Fruit fly (Drosophila melanogaster): ENCODE data around the gene CtsL4.
A peak's percentile ranks its signal among the peaks of the same experiment; 100 is the strongest.

Gene CtsL4

dm6 chr2L:10381890-10382450 lies 25.6 kb upstream of the CtsL4 start, which contains the start of gene CG5096 (continued):
- TF ChIP-seq slbo (GFP tag; IDR thresholded peaks at IDR 0.05), result peak; percentile 91
- TF ChIP-seq CG14441 (GFP tag; IDR thresholded peaks at IDR 0.05), result peak; percentile 92
- TF ChIP-seq psq (GFP tag; optimal IDR thresholded peaks at IDR 0.05), result peak; percentile 49
- TF ChIP-seq CG10431 (GFP tag; optimal IDR thresholded peaks at IDR 0.05), result no peak
- TF ChIP-seq ind (GFP tag; optimal IDR thresholded peaks at IDR 0.05), result peak; percentile 85
- no peak for TF ChIP-seq dan (GFP tag; IDR thresholded peaks at IDR 0.05)
- TF ChIP-seq D19B (GFP tag; optimal IDR thresholded peaks at IDR 0.05), result peak; percentile 81
- TF ChIP-seq E2f1 (GFP tag; IDR thresholded peaks at IDR 0.05), result peak; percentile 88
- peak; percentile 64 for TF ChIP-seq CG4707 (GFP tag; optimal IDR thresholded peaks at IDR 0.05)
- peak; percentile 46 for TF ChIP-seq CG30020 (tag; optimal IDR thresholded peaks at IDR 0.05)
- peak; percentile 89 for TF ChIP-seq CG6854 (GFP tag; optimal IDR thresholded peaks at IDR 0.05)
- TF ChIP-seq dmrt11E (tag; optimal IDR thresholded peaks at IDR 0.05), result peak; percentile 49
- peak; percentile 91; the same call in 1 of the 2 replicates for TF ChIP-seq ranshi (GFP tag; IDR thresholded peaks at IDR 0.05)
- TF ChIP-seq CG13775 (GFP tag; optimal IDR thresholded peaks at IDR 0.05), result peak; percentile 70
- no peak for TF ChIP-seq inv (GFP tag; IDR thresholded peaks at IDR 0.05; ENCODE audit: partially characterized antibody)
- TF ChIP-seq unpg (GFP tag; optimal IDR thresholded peaks at IDR 0.05), result peak; percentile 92
- no peak for TF ChIP-seq Dfd (GFP tag; optimal IDR thresholded peaks at IDR 0.05)
- peak; percentile 40 for TF ChIP-seq bigmax (GFP tag; optimal IDR thresholded peaks at IDR 0.05)
- TF ChIP-seq grn (GFP tag; optimal IDR thresholded peaks at IDR 0.05), result peak; percentile 97
- peak; percentile 83 for TF ChIP-seq CG34376 (GFP tag; optimal IDR thresholded peaks at IDR 0.05)
- TF ChIP-seq CG4854 (GFP tag; optimal IDR thresholded peaks at IDR 0.05), result peak; percentile 79
- TF ChIP-seq kni (GFP tag; optimal IDR thresholded peaks at IDR 0.05), result no peak
- TF ChIP-seq CG30431 (GFP tag; optimal IDR thresholded peaks at IDR 0.05), result peak; percentile 52
- TF ChIP-seq seq (GFP tag; IDR thresholded peaks at IDR 0.05), result peak; percentile 89
- no peak for TF ChIP-seq p53 (GFP tag; optimal IDR thresholded peaks at IDR 0.05)
- peak; percentile 87 for TF ChIP-seq CG14050 (GFP tag; IDR thresholded peaks at IDR 0.05)
- peak; percentile 62 for TF ChIP-seq lbe (GFP tag; optimal IDR thresholded peaks at IDR 0.05)
- TF ChIP-seq CG15601 (tag; optimal IDR thresholded peaks at IDR 0.05), result peak; percentile 83
- peak; percentile 67 for TF ChIP-seq Spps (tag; optimal IDR thresholded peaks at IDR 0.05)
- TF ChIP-seq CG2116 (GFP tag; optimal IDR thresholded peaks at IDR 0.05), result peak; percentile 49
- no peak for TF ChIP-seq sc (optimal IDR thresholded peaks at IDR 0.05)
- TF ChIP-seq sc (GFP tag; optimal IDR thresholded peaks at IDR 0.05), result peak; percentile 51
- peak; percentile 86 for TF ChIP-seq rib (GFP tag; IDR thresholded peaks at IDR 0.05)
- peak; percentile 49 for TF ChIP-seq CG3407 (GFP tag; optimal IDR thresholded peaks at IDR 0.05)
- TF ChIP-seq ci (GFP tag; IDR thresholded peaks at IDR 0.05), result peak; percentile 94
- peak; percentile 63; the same call in 1 of the 2 replicates for TF ChIP-seq dati (GFP tag; IDR thresholded peaks at IDR 0.05)
- TF ChIP-seq CG17802 (tag; optimal IDR thresholded peaks at IDR 0.05), result peak; percentile 45
- TF ChIP-seq vnd (GFP tag; IDR thresholded peaks at IDR 0.05; ENCODE audit: partially characterized antibody), result no peak
- TF ChIP-seq CG11456 (GFP tag; IDR thresholded peaks at IDR 0.05), result peak; percentile 87
- no peak for TF ChIP-seq tna (GFP tag; IDR thresholded peaks at IDR 0.05; ENCODE audit: partially characterized antibody)
- peak; percentile 67 for TF ChIP-seq CG10654 (GFP tag; optimal IDR thresholded peaks at IDR 0.05)
- no peak for TF ChIP-seq gt (GFP tag; IDR thresholded peaks at IDR 0.05)
- TF ChIP-seq Gug (GFP tag; IDR thresholded peaks at IDR 0.05), result no peak
- peak; percentile 89 for TF ChIP-seq CG32532 (GFP tag; IDR thresholded peaks at IDR 0.05)
- TF ChIP-seq z (GFP tag; IDR thresholded peaks at IDR 0.05), result no peak
- no peak; the same call in 2 of the 3 replicates for TF ChIP-seq sr (GFP tag; IDR thresholded peaks at IDR 0.05)
- TF ChIP-seq insv (GFP tag; optimal IDR thresholded peaks at IDR 0.05), result peak in 1 of 2 experiments; percentile 12
- TF ChIP-seq sima (GFP tag; optimal IDR thresholded peaks at IDR 0.05), result peak; percentile 15
- TF ChIP-seq Doc2 (GFP tag; IDR thresholded peaks at IDR 0.05), result no peak
- TF ChIP-seq CG18599 (GFP tag; optimal IDR thresholded peaks at IDR 0.05), result peak; percentile 97
- TF ChIP-seq Ets97D (GFP tag; optimal IDR thresholded peaks at IDR 0.05), result peak; percentile 50
